Worm (Caenorhabditis elegans) whole organism, midembryonic: Measurements from ENCODE around the gene ceh-23.

ENCODE experiments used
- T22C8.4 ChIP-seq: fragments of 200-800 bp; sonication (Bioruptor generic); IDR thresholded peaks from 2 replicates; pipeline ENCODE4 v1.3.6; 2022; ENCODE audit warnings: missing genetic modification characterization, missing compliant biosample characterization
- cog-1 ChIP-seq: sonication (generic microtip); optimal IDR thresholded peaks from 2 replicates; lab custom pipeline; 2016; ENCODE audit warnings: missing genetic modification characterization, missing compliant biosample characterization
- flt-1 ChIP-seq: fragments of 200-800 bp; sonication (Bioruptor generic); IDR thresholded peaks from 2 replicates; pipeline ENCODE4 v1.3.6; 2022; ENCODE audit warnings: missing genetic modification characterization, missing compliant biosample characterization
- klf-2 ChIP-seq: fragments of 200-800 bp; sonication (Bioruptor generic); conservative IDR thresholded peaks from 2 replicates; pipeline ENCODE4 v1.3.6; 2022; ENCODE audit warnings: missing genetic modification reagents, missing genetic modification characterization, missing compliant biosample characterization
- med-1 ChIP-seq: sonication (generic microtip); optimal IDR thresholded peaks from 2 replicates; lab custom pipeline; 2017; ENCODE audit warnings: missing genetic modification characterization, mild to moderate bottlenecking, missing compliant biosample characterization, antibody characterized with exemption, missing genetic modification reagents; ENCODE audit not compliant: insufficient read depth
- ref-1 ChIP-seq: fragments of 200-800 bp; sonication (Bioruptor generic); conservative IDR thresholded peaks from 2 replicates; pipeline ENCODE4 v1.3.6; 2022; ENCODE audit warnings: missing genetic modification reagents, missing genetic modification characterization, missing compliant biosample characterization
- tab-1 ChIP-seq: fragments of 200-800 bp; sonication (Bioruptor generic); IDR thresholded peaks from 2 replicates; pipeline ENCODE4 v1.3.6; 2022; ENCODE audit warnings: missing genetic modification characterization, missing compliant biosample characterization
- ztf-23 ChIP-seq: fragments of 200-800 bp; sonication (Bioruptor generic); IDR thresholded peaks from 2 replicates; pipeline ENCODE4 v1.3.6; 2022; ENCODE audit warnings: missing genetic modification reagents, missing genetic modification characterization, missing compliant biosample characterization
- ztf-29 ChIP-seq: fragments of 200-800 bp; sonication (Bioruptor generic); IDR thresholded peaks from 2 replicates; pipeline ENCODE4 v1.3.6; 2022; ENCODE audit warnings: missing genetic modification reagents, missing genetic modification characterization, missing compliant biosample characterization

ceh-23 gene

DNA sequence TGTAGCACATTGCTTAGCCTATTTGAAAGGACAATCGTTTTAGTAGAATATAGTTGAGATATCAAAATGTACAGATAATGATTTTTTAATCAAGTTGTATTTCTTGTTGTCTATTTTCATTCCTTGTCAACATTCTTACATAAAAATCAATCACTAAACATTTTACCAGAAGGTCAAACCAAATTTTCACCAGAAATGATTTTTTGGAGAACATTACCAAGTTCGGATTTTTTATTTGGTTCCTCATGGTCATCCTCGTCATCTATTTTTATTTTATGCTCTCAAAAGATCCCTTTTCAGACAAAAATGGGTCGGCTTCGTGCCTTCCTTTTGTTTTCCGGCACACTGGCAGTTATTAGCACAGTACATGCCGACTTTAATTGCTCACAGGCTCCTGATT, 34.1 kb downstream of the ceh-23 start, which contains the start of gene tyr-1:
Gene tyr-1, plus strand, starts transcription at position 301 of the 400 bp plus-strand sequence.
- TF ChIP-seq ztf-23 (GFP tag; lab: Robert Waterston, UW) (no peak), klf-2 (GFP tag; lab: Robert Waterston, UW) (no peak), flt-1 (no peak), cog-1 (no peak), ref-1 (GFP tag; lab: Robert Waterston, UW) (no peak), tab-1 (GFP tag; lab: Robert Waterston, UW) (no peak), T22C8.4 (GFP tag; lab: Robert Waterston, UW) (no peak), med-1 (GFP tag; lab: Kevin White, UChicago) (no peak), ztf-29 (no peak)

DNA sequence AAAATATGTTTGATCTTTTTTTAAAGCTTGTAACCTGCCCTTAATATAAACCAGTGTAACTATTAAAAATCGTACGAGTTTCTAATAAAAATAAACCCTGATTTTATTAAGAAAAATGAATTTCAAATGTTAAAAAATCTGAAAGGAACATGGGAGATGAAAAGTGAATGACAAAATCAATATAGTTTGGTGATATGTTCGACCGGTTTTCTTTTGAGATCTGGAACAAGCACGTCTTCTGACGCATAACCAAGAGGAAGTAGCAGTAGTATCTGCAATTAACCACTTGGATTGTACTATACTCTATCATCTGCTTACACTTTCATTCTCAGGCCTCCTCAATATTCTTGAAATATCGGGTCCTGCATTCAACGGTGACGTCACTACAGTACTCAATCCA, 37.7 kb downstream of the ceh-23 start:
- TF ChIP-seq T22C8.4 (GFP tag; lab: Robert Waterston, UW) (no peak), ztf-23 (GFP tag; lab: Robert Waterston, UW) (no peak), ztf-29 (no peak), flt-1 (no peak), ref-1 (GFP tag; lab: Robert Waterston, UW) (no peak), tab-1 (GFP tag; lab: Robert Waterston, UW) (no peak), klf-2 (GFP tag; lab: Robert Waterston, UW) (no peak), med-1 (GFP tag; lab: Kevin White, UChicago) (no peak), cog-1 (no peak)

DNA sequence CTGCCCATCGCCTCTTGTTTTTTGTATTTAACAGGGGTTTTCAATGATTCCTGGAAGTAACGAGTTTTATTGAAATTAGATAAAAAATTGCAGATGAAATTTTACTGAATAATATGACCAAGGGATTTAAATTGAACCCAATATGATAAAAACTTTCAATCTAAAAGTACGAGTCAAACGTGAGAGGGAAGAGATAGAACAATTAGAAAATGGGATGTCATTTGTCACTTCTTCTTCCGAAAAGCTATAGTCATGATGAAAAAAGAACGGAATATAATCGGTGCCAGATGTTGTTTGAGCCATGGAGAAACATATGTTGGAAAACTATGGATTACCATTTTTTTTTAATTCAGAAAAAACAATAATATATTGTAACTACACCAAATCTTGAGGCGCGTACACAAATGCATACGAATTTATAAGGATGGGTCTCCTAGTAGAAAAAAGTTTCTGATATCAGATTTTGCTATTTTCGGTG, 39.5 kb downstream of the ceh-23 start, which contains the start of gene sup-18:
Gene sup-18, minus strand, starts transcription at position 51 of the 478 bp plus-strand sequence.
- TF ChIP-seq ref-1 (GFP tag; lab: Robert Waterston, UW) (no peak), ztf-29 (no peak), klf-2 (GFP tag; lab: Robert Waterston, UW) (no peak), T22C8.4 (GFP tag; lab: Robert Waterston, UW) (no peak), tab-1 (GFP tag; lab: Robert Waterston, UW) (no peak), cog-1 (no peak), ztf-23 (GFP tag; lab: Robert Waterston, UW) (no peak), med-1 (GFP tag; lab: Kevin White, UChicago) (no peak), flt-1 (no peak)

DNA sequence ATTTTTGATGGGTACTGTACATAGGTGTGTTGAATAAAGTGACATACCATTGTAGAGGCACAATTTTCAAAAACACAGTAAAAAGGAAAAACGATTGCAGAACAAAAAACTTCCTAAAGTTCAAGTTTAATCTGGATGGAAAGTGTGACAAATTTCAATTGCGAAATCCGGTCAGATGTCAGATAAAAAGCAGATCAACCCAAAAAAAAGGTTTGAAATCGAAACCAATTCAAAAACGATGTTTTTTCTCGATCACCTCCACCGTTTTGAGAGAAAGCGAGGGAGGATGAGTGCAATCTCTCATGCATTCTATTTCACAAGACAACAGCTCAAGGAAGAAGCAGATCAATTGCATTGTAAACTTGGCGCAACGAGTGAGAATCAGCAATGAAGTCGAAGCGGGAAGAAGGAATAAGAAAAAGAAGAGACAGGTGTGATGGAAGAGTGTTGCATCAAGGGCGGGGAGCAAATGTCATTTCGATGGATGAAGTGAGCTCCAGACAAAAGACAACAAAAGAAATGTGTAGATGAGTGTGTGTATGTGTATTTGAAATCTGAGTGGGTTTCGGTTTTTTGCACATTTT, 40.8 kb downstream of the ceh-23 start:
- no peak for TF ChIP-seq klf-2 (GFP tag; lab: Robert Waterston, UW)
- TF ChIP-seq tab-1 (GFP tag; lab: Robert Waterston, UW): no peak
- TF ChIP-seq ztf-23 (GFP tag; lab: Robert Waterston, UW): no peak
- no peak for TF ChIP-seq cog-1
- no peak for TF ChIP-seq ref-1 (GFP tag; lab: Robert Waterston, UW)
- TF ChIP-seq flt-1: no peak
- TF ChIP-seq ztf-29: no peak
- TF ChIP-seq med-1 (GFP tag; lab: Kevin White, UChicago): no peak
- no peak for TF ChIP-seq T22C8.4 (GFP tag; lab: Robert Waterston, UW)

DNA sequence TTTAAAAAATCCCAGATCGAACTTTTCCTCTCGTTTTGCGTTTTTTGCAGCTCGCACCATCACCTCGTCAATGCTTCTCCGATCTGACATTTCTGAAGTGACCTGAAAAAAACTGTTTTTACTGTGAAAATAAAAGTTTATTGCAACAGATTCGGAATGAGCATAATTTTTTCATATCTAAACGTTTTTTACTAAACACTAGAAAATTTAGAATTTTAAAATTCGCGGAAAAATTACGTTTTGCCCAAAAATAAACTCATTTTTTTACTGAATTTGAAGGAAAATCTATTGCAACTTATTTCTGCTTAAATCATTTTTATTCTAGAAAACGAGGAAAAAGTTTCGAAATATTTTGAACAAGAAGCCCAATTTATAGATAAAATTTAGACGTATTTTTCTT, 43.5 kb downstream of the ceh-23 start, which contains the start of gene ZK688.9:
Gene ZK688.9, minus strand, starts transcription at position 101 of the 400 bp plus-strand sequence.
- TF ChIP-seq ref-1 (GFP tag; lab: Robert Waterston, UW) (no peak), med-1 (GFP tag; lab: Kevin White, UChicago) (no peak), ztf-29 (no peak), flt-1 (no peak), T22C8.4 (GFP tag; lab: Robert Waterston, UW) (no peak), ztf-23 (GFP tag; lab: Robert Waterston, UW) (no peak), tab-1 (GFP tag; lab: Robert Waterston, UW) (no peak), klf-2 (GFP tag; lab: Robert Waterston, UW) (no peak), cog-1 (no peak)

DNA sequence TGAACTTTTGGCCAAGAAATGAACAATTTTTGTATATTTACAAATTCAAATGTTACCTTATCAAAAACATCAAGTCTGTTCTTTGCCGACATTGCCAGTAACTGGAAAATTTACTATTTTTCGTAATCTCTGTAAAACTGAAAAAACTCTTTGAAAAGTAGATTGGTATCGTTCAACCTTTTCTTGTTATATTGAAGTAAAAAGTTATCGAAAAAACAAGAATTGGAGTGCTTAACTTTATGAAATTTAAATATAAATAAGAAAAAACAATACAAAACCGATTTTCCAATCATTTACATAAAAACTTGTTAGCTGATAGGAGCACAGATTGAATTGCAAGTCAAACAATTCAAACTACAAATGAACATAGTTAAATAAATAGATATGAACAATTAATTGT, 45.5 kb downstream of the ceh-23 start, which contains the start of gene ZK688.11:
Gene ZK688.11, minus strand, starts transcription at position 101 of the 400 bp plus-strand sequence.
- no peak for TF ChIP-seq cog-1

DNA sequence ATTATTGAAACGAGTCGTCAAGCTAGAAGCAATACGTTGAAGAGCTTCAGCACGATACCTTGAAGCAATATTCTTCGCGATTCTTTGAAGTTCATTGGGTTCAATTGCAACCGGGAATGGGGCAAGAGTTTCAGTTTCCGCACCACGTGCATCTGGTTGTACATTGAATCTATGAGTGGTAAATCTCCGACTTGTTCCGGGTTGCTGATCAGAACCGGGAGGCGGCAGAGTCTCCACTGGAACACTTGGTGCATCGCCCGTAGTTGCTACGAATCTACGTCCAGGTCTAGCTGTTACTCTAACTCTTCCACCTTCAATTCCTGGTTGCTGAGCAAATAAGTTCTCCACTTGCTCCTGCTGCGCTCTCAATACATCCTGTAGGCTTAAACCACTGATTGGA, 49.6 kb downstream of the ceh-23 start:
- TF ChIP-seq klf-2 (GFP tag; lab: Robert Waterston, UW) (no peak), T22C8.4 (GFP tag; lab: Robert Waterston, UW) (no peak), ztf-23 (GFP tag; lab: Robert Waterston, UW) (no peak), ztf-29 (no peak), cog-1 (no peak), tab-1 (GFP tag; lab: Robert Waterston, UW) (no peak), med-1 (GFP tag; lab: Kevin White, UChicago) (no peak), ref-1 (GFP tag; lab: Robert Waterston, UW) (no peak), flt-1 (no peak)
